Worm (Caenorhabditis elegans) whole organism, L4 larva: ENCODE data around the gene srg-57.

Experiments
- F26F4.8 ChIP-seq: fragments of 200-800 bp; sonication (Bioruptor generic); conservative IDR thresholded peaks from 2 replicates; pipeline ENCODE4 v1.3.6; 2022; ENCODE audit warnings: missing genetic modification characterization, missing compliant biosample characterization
- F44E2.7 ChIP-seq: fragments of 200-800 bp; sonication (Bioruptor generic); IDR thresholded peaks from 2 replicates; pipeline ENCODE4 v2.1.2; 2022; ENCODE audit warnings: missing genetic modification characterization, missing compliant biosample characterization
- R02D3.7 ChIP-seq: fragments of 150-350 bp; sonication (generic microtip); optimal IDR thresholded peaks from 3 replicates; lab custom pipeline; 2014; ENCODE audit warnings: missing biosample characterization, missing genetic modification characterization
- T26A8.4 ChIP-seq: fragments of 200-800 bp; sonication (Bioruptor generic); IDR thresholded peaks from 2 replicates; pipeline ENCODE4 v1.3.6; 2022; ENCODE audit warnings: missing genetic modification characterization, missing compliant biosample characterization
- ZK546.5 ChIP-seq, 2 experiments: sonication (generic microtip); optimal IDR thresholded peaks; 2 replicates each; lab custom pipeline; 2017; ENCODE audit warnings: missing biosample characterization in 2 of 2, missing genetic modification characterization in 2 of 2
- aha-1 ChIP-seq: fragments of 150-350 bp; peaks from one replicate; lab custom pipeline; 2014; ENCODE audit warnings: missing biosample characterization, missing genetic modification characterization
- ceh-44 ChIP-seq: fragments of 200-800 bp; sonication (Bioruptor generic); IDR thresholded peaks from 2 replicates; pipeline ENCODE4 v1.3.6; 2022; ENCODE audit warnings: missing genetic modification reagents, missing genetic modification characterization, missing compliant biosample characterization
- ceh-62 ChIP-seq: sonication (generic microtip); optimal IDR thresholded peaks from 2 replicates; lab custom pipeline; 2017; ENCODE audit warnings: missing biosample characterization, missing genetic modification characterization
- daf-16 ChIP-seq, 3 experiments: sonication (generic microtip); optimal IDR thresholded peaks; 2 replicates each; lab custom pipeline; 2016 to 2017; ENCODE audit warnings: missing genetic modification characterization in 3 of 3, missing genetic modification reagents in 3 of 3, mild to moderate bottlenecking in 2 of 3, missing compliant biosample characterization in 2 of 3, missing biosample characterization in 1 of 3, moderate library complexity in 1 of 3
- dmd-9 ChIP-seq: fragments of 200-800 bp; sonication (Bioruptor generic); IDR thresholded peaks from 2 replicates; pipeline ENCODE4 v1.3.6; 2022; ENCODE audit warnings: missing genetic modification reagents, missing genetic modification characterization, missing compliant biosample characterization
- dpl-1 ChIP-seq: fragments of 150-350 bp; optimal IDR thresholded peaks from 2 replicates; lab custom pipeline; 2014; ENCODE audit warnings: missing biosample characterization, missing genetic modification reagents, missing genetic modification characterization
- fos-1 ChIP-seq: fragments of 150-350 bp; optimal IDR thresholded peaks from 2 replicates; lab custom pipeline; 2014; ENCODE audit warnings: missing biosample characterization, missing genetic modification characterization
- gei-8 ChIP-seq: fragments of 200-800 bp; sonication (Bioruptor generic); optimal IDR thresholded peaks from 2 replicates; lab custom pipeline; 2018; ENCODE audit warnings: mild to moderate bottlenecking, missing genetic modification characterization, missing compliant biosample characterization
- hmg-1.1 ChIP-seq: fragments of 200-800 bp; sonication (Bioruptor generic); IDR thresholded peaks from 2 replicates; pipeline ENCODE4 v1.3.6; 2022; ENCODE audit warnings: missing genetic modification reagents, missing genetic modification characterization, missing compliant biosample characterization
- lin-38 ChIP-seq: fragments of 200-800 bp; sonication (Bioruptor generic); IDR thresholded peaks from 2 replicates; pipeline ENCODE4 v1.3.6; 2022; ENCODE audit warnings: missing genetic modification reagents, missing genetic modification characterization, missing compliant biosample characterization
- lsy-2 ChIP-seq, 2 experiments: fragments of 150-350 bp in 1 of 2; sonication (generic microtip) in 1 of 2; optimal IDR thresholded peaks; 2 replicates each; lab custom pipeline; 2014 to 2017; ENCODE audit warnings: missing biosample characterization in 2 of 2, missing genetic modification characterization in 2 of 2
- madf-9 ChIP-seq: fragments of 200-800 bp; sonication (Bioruptor generic); conservative IDR thresholded peaks from 2 replicates; pipeline ENCODE4 v1.3.6; 2022; ENCODE audit warnings: missing genetic modification reagents, missing genetic modification characterization, missing compliant biosample characterization
- mep-1 ChIP-seq: fragments of 150-350 bp; sonication (generic microtip); optimal IDR thresholded peaks from 3 replicates; lab custom pipeline; 2014; ENCODE audit warnings: missing biosample characterization, missing genetic modification characterization
- mes-2 ChIP-seq: sonication (generic microtip); optimal IDR thresholded peaks from 2 replicates; lab custom pipeline; 2016; ENCODE audit warnings: missing genotype, mild to moderate bottlenecking, missing genetic modification characterization, missing compliant biosample characterization; ENCODE audit not compliant: poor library complexity, severe bottlenecking
- nhr-11 ChIP-seq: fragments of 150-350 bp; optimal IDR thresholded peaks from 2 replicates; lab custom pipeline; 2014; ENCODE audit warnings: missing biosample characterization, missing genetic modification characterization
- nhr-28 ChIP-seq: fragments of 150-350 bp; optimal IDR thresholded peaks from 2 replicates; lab custom pipeline; 2014; ENCODE audit warnings: missing biosample characterization, missing genetic modification characterization
- nhr-41 ChIP-seq: fragments of 200-800 bp; sonication (Bioruptor generic); IDR thresholded peaks from 2 replicates; pipeline ENCODE4 v1.3.6; 2022; ENCODE audit warnings: missing genetic modification reagents, missing genetic modification characterization, missing compliant biosample characterization
- nhr-6 ChIP-seq: fragments of 150-350 bp; optimal IDR thresholded peaks from 2 replicates; lab custom pipeline; 2014; ENCODE audit warnings: missing biosample characterization, missing genetic modification characterization
- nhr-76 ChIP-seq: fragments of 150-350 bp; optimal IDR thresholded peaks from 2 replicates; lab custom pipeline; 2014; ENCODE audit warnings: missing biosample characterization, missing genetic modification characterization
- pha-4 ChIP-seq, 2 experiments: fragments of 150-350 bp in 1 of 2; fragments of 200-800 bp in 1 of 2; sonication (Bioruptor generic) in 1 of 2; IDR thresholded peaks in 1 of 2; optimal IDR thresholded peaks in 1 of 2; 2 replicates each; pipeline versions ENCODE4 v1.3.6 to Lab custom; 2014 to 2022; ENCODE audit warnings: missing genetic modification characterization in 2 of 2, missing genetic modification reagents in 2 of 2, missing biosample characterization in 1 of 2, missing compliant biosample characterization in 1 of 2
- php-3 ChIP-seq: fragments of 200-800 bp; sonication (Bioruptor generic); IDR thresholded peaks from 2 replicates; pipeline ENCODE4 v1.3.6; 2022; ENCODE audit warnings: missing genetic modification reagents, missing genetic modification characterization, missing compliant biosample characterization
- saeg-2 ChIP-seq: fragments of 200-800 bp; sonication (Bioruptor generic); IDR thresholded peaks from 2 replicates; pipeline ENCODE4 v1.3.6; 2022; ENCODE audit warnings: missing genetic modification reagents, missing genetic modification characterization, missing compliant biosample characterization
- set-16 ChIP-seq: fragments of 200-800 bp; sonication (Bioruptor generic); IDR thresholded peaks from 2 replicates; pipeline ENCODE4 v1.3.6; 2022; ENCODE audit warnings: missing genetic modification reagents, missing genetic modification characterization, missing compliant biosample characterization
- snpc-4 ChIP-seq: fragments of 150-350 bp; optimal IDR thresholded peaks from 2 replicates; lab custom pipeline; 2014; ENCODE audit warnings: missing biosample characterization, missing genetic modification characterization
- spr-1 ChIP-seq: sonication (generic microtip); optimal IDR thresholded peaks from 2 replicates; lab custom pipeline; 2016; ENCODE audit warnings: mild to moderate bottlenecking, missing genetic modification characterization, missing compliant biosample characterization
- zfp-2 ChIP-seq: sonication (generic microtip); optimal IDR thresholded peaks from 2 replicates; lab custom pipeline; 2016; ENCODE audit warnings: mild to moderate bottlenecking, missing genetic modification characterization, missing compliant biosample characterization

srg-57 gene

DNA sequence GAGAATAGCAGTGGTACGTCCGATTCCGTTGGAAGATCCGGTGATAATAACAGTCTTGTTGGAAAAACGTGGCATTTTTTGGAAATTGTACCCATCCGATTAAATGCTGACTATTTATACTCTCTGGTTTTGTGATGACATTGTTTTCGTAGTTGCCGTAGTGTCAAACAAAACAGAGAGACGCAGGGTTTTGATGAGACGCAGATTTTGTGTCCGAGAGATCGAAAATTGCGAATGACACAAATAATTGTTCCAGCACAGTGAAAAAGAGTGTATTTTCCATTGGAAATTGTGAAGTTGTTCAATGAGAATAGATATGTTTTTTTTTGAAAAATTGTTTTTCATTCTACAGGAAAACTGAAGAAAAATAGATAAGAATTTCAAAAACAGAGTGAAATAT, 28.8 kb upstream of the srg-57 start, which contains the start of gene R05D8.7:
R05D8.7 (minus strand) TSS at position 104 of the 400 bp plus-strand sequence.
- peak; percentile 54 for TF ChIP-seq nhr-28 (tag; lab: Kevin White, UChicago)
- no peak for TF ChIP-seq R02D3.7 (tag; lab: Kevin White, UChicago)

DNA sequence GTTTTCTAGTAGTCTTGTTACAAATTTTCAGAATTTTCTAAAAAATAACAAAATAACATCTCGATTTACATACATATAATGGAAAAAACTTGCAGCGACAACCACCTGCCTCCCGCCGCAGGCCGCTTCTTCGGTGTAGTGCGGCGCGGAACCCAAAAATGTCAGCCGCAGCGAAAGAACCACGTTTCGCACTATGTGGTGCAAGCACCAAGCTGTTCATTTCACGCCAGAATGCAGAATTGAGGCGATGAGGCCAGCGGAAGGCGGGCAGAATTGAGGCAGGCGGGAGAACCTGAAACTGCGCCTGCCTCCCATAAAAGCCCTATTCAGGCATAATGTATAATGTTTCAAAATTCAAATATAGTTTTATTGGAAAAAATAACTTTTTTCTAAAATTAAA, 27.2 kb upstream of the srg-57 start:
- TF ChIP-seq mes-2 (no peak), set-16 (GFP tag; lab: Robert Waterston, UW) (peak; percentile 66), mep-1 (tag; lab: Kevin White, UChicago) (no peak), snpc-4 (tag; lab: Kevin White, UChicago) (no peak), dmd-9 (GFP tag; lab: Robert Waterston, UW) (no peak), saeg-2 (GFP tag; lab: Robert Waterston, UW) (no peak), pha-4 (GFP tag; IDR thresholded peaks at IDR 0.05; lab: Robert Waterston, UW) (no peak), pha-4 (tag; optimal IDR thresholded peaks at IDR 0.05; lab: Kevin White, UChicago) (no peak)

DNA sequence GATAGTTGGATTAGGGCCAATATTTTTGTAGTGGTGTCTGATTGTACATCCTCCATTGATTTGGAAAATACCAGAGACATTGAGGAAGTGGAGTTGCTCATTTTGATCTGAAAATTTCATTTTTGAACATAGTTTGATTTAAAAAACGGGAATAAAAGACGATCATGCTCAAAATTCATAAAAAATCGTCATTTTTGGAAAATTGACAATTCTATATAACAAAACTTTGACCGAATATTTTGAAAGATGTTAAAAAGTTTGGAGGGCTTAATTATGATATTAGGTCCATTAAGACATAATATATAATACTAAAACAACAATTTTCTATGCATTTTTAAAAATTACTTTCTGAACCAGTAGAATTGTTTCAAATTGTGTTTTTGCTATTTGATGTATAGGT, 25.2 kb upstream of the srg-57 start, which contains the start of gene srg-58:
srg-58 (minus strand) TSS at position 101 of the 400 bp plus-strand sequence.
- TF ChIP-seq fos-1 (tag; lab: Kevin White, UChicago) (no peak), zfp-2 (tag; lab: Kevin White, UChicago) (no peak), F44E2.7 (GFP tag; lab: Robert Waterston, UW) (no peak), daf-16 (GFP tag; optimal IDR thresholded peaks at IDR 0.05; lab: Kevin White, UChicago) (no peak), daf-16 (tag; optimal IDR thresholded peaks at IDR 0.05; lab: Kevin White, UChicago) (no peak), php-3 (GFP tag; lab: Robert Waterston, UW) (no peak), pha-4 (GFP tag; IDR thresholded peaks at IDR 0.05; lab: Robert Waterston, UW) (no peak), pha-4 (tag; optimal IDR thresholded peaks at IDR 0.05; lab: Kevin White, UChicago) (no peak), hmg-1.1 (GFP tag; lab: Robert Waterston, UW) (no peak), nhr-11 (tag; lab: Kevin White, UChicago) (no peak), gei-8 (GFP tag; lab: Kevin White, UChicago) (no peak), ceh-62 (tag; lab: Kevin White, UChicago) (no peak), nhr-76 (tag; lab: Kevin White, UChicago) (no peak)

DNA sequence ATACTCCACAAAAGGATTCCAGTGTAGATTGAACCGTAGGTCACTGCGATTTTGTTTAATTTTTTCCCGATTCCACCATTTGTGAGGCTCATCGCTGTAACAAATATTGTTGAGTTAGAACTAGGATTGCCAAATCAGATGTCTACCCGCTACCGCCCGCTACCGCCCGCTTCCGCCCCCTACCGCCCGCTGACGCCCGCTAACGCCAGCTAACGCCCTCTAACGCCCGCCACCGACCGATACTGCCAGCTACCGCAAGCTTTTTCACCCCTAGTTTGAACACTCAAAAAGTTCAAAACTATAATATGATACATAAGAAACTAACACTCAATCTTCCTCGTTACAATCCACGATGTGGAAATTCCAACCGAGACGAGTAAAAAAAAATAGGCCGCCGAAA, 24.2 kb upstream of the srg-57 start:
- peak; percentile 55 for TF ChIP-seq set-16 (GFP tag; lab: Robert Waterston, UW)
- TF ChIP-seq ceh-44 (GFP tag; lab: Robert Waterston, UW), result 0 out of 2 replicates have a peak, but pooled peaks have one; percentile 8
- TF ChIP-seq T26A8.4 (GFP tag; lab: Robert Waterston, UW), result no peak
- TF ChIP-seq F26F4.8 (GFP tag; lab: Robert Waterston, UW), result 0 out of 2 replicates have a peak, but pooled peaks have one; percentile 32
- TF ChIP-seq, all 104 proteins: peak for 3

DNA sequence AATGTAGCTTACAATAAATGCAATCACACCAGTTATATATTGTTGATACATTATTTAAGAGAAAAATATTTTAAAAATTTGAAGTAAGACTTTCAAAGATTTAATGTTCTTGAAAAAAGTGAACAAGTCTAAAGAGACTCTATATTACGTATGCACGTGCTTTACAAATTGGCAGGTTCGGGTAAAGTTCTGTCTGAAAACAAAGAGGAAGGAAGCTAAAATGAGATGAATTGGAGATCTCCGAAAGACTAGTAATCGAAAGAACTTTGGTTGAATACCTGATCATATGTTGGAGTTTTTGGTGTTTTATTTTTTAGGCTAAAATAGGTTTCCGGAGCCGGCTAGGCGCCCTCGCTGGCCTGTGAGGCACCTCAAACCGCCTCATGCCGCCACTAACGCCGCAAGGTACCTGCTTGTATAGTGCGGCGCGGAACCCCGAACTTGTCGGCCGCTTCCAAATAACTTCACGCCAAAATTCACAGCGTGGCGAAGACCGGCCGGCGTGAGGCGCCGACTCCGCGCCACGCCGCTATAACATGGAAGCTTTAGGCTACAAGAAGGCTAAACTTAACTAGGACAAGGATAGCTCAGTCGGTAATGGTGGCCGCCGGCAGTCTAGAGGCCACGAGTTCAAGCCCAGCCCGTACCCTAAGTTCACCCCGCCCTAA, 23.1 kb upstream of the srg-57 start, which contains the start of gene srx-28:
srx-28 (minus strand) TSS at position 51 of the 668 bp plus-strand sequence.
- peak; percentile 86 for TF ChIP-seq set-16 (GFP tag; lab: Robert Waterston, UW)
- peak; percentile 37 for TF ChIP-seq aha-1 (tag; lab: Kevin White, UChicago)
- no peak for TF ChIP-seq madf-9 (GFP tag; lab: Robert Waterston, UW)
- no peak for TF ChIP-seq lsy-2 (tag; optimal IDR thresholded peaks at IDR 0.05; lab: Kevin White, UChicago)
- TF ChIP-seq nhr-6 (tag; lab: Kevin White, UChicago), result no peak
- no peak for TF ChIP-seq F26F4.8 (GFP tag; lab: Robert Waterston, UW)
- no peak for TF ChIP-seq nhr-28 (tag; lab: Kevin White, UChicago)
- TF ChIP-seq dmd-9 (GFP tag; lab: Robert Waterston, UW), result 0 out of 2 replicates have a peak, but pooled peaks have one; percentile 48
- no peak for TF ChIP-seq lin-38
- TF ChIP-seq dpl-1, result no peak
- TF ChIP-seq ZK546.5 (tag; optimal IDR thresholded peaks at IDR 0.05; lab: Kevin White, UChicago), result no peak
- TF ChIP-seq nhr-41 (GFP tag; lab: Robert Waterston, UW), result no peak
- no peak for TF ChIP-seq spr-1 (tag; lab: Kevin White, UChicago)
